Fruit fly (Drosophila melanogaster) whole organism, embryonic: Measurements from ENCODE around the gene eIF1.
A peak's percentile ranks its signal among the peaks of the same experiment; 100 is the strongest.

Source experiments
- CG11456 ChIP-seq: fragments of 200-800 bp; sonication (Bioruptor generic); IDR thresholded peaks from 3 replicates; pipeline ENCODE4 v1.3.6; 2022; ENCODE audit warnings: missing biosample characterization, missing genetic modification characterization
- CG13624 ChIP-seq: fragments of 200-800 bp; sonication (Bioruptor generic); optimal IDR thresholded peaks from 2 replicates; lab custom pipeline; 2016; ENCODE audit warnings: missing biosample characterization, missing genetic modification characterization
- CG18619 ChIP-seq: fragments of 200-800 bp; sonication (Bioruptor generic); optimal IDR thresholded peaks from 3 replicates; lab custom pipeline; 2017; ENCODE audit warnings: missing biosample characterization, mild to moderate bottlenecking, missing genetic modification characterization
- CG3065 ChIP-seq: fragments of 200-800 bp; sonication (Bioruptor generic); optimal IDR thresholded peaks from 2 replicates; lab custom pipeline; 2016; ENCODE audit warnings: missing biosample characterization, missing genetic modification characterization
- CG6683 ChIP-seq: fragments of 200-800 bp; sonication (Bioruptor generic); optimal IDR thresholded peaks from 2 replicates; lab custom pipeline; 2017; ENCODE audit warnings: missing biosample characterization, mild to moderate bottlenecking, missing genetic modification characterization, missing genetic modification reagents
- CTCF ChIP-seq: fragments of 200-800 bp; sonication (Bioruptor generic); optimal IDR thresholded peaks from 2 replicates; lab custom pipeline; 2017; ENCODE audit warnings: missing biosample characterization, mild to moderate bottlenecking, missing genetic modification characterization, moderate library complexity
- MESR4 ChIP-seq: fragments of 200-800 bp; sonication (Bioruptor generic); optimal IDR thresholded peaks from 2 replicates; lab custom pipeline; 2018; ENCODE audit warnings: missing biosample characterization, mild to moderate bottlenecking, missing genetic modification characterization, moderate library complexity
- Nf-YB ChIP-seq: fragments of 200-800 bp; sonication (Bioruptor generic); optimal IDR thresholded peaks from 3 replicates; lab custom pipeline; 2019; ENCODE audit warnings: missing biosample characterization, mild to moderate bottlenecking, missing genetic modification characterization, moderate library complexity
- caup ChIP-seq: fragments of 200-800 bp; sonication (Bioruptor generic); optimal IDR thresholded peaks from 3 replicates; lab custom pipeline; 2017; ENCODE audit warnings: missing biosample characterization, mild to moderate bottlenecking, missing genetic modification characterization, moderate library complexity; ENCODE audit not compliant: severe bottlenecking
- hbn ChIP-seq: fragments of 200-800 bp; sonication (Bioruptor generic); IDR thresholded peaks from 2 replicates; pipeline ENCODE4 v1.3.6; 2022; ENCODE audit warnings: missing biosample characterization, missing genetic modification characterization; ENCODE audit not compliant: partially characterized antibody
- nom ChIP-seq: fragments of 200-800 bp; sonication (Bioruptor generic); optimal IDR thresholded peaks from 2 replicates; lab custom pipeline; 2017; ENCODE audit warnings: missing biosample characterization, missing genetic modification characterization, mild to moderate bottlenecking, moderate library complexity, missing genetic modification reagents
- peb ChIP-seq: fragments of 200-800 bp; sonication (Bioruptor generic); IDR thresholded peaks from 2 replicates; pipeline ENCODE4 v1.3.6; 2022; ENCODE audit warnings: missing biosample characterization, missing genetic modification characterization
- sisA ChIP-seq: fragments of 200-800 bp; sonication (Bioruptor generic); IDR thresholded peaks from 2 replicates; pipeline ENCODE4 v1.3.6; 2022; ENCODE audit warnings: missing biosample characterization, missing genetic modification characterization

DNA sequence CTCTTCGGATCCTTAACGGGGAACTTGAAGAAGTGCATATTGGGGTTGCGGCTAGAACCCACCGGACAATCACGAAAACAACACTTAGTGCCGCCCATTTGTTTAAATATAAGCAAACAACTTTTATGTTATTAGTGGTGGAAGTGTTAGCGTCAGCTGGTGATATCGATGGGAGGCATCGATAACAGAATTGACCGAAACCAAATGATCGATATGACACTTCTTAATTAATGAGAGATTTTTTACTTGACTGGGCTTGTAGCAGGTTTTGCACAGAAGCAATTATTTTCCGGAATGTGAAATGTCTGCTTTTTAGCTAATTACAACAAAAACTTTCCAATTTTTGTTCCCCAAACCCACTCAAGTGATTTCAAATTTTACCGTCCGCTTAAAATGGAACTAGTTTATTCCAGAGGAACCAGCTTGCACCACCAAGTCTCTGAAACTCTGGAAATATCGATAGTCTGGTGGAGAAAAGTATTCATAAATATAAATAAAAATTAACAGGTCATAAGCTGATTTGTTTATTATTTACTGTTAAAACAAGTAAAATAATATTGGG, 30.7 kb upstream of the eIF1 start, which contains the start of gene CG14965:
- TF ChIP-seq sisA (GFP tag; lab: Robert Waterston, UW) (no peak), caup (GFP tag; lab: Kevin White, UChicago) (no peak), CTCF (GFP tag; lab: Kevin White, UChicago) (no peak), CG3065 (GFP tag; lab: Kevin White, UChicago) (no peak), CG18619 (GFP tag; lab: Kevin White, UChicago) (no peak), peb (GFP tag; lab: Robert Waterston, UW) (no peak), Nf-YB (GFP tag; lab: Kevin White, UChicago) (no peak), nom (no peak), CG6683 (GFP tag; lab: Kevin White, UChicago) (no peak), hbn (GFP tag; lab: Robert Waterston, UW) (peak; percentile 86), CG13624 (GFP tag; lab: Kevin White, UChicago) (no peak), MESR4 (peak; percentile 20), CG11456 (GFP tag; lab: Robert Waterston, UW) (no peak)
